Worm (Caenorhabditis elegans) whole organism, L2 larva: ENCODE results near the gene ZK809.8.

Experiments
- mbf-1 ChIP-seq: sonication (generic microtip); optimal IDR thresholded peaks from 2 replicates; lab custom pipeline; 2017; ENCODE audit warnings: missing biosample characterization, missing genetic modification characterization
- nhr-10 ChIP-seq: sonication (generic microtip); optimal IDR thresholded peaks from 2 replicates; lab custom pipeline; 2017; ENCODE audit warnings: missing biosample characterization, missing genetic modification characterization
- unc-62 ChIP-seq: fragments of 150-350 bp; optimal IDR thresholded peaks from 2 replicates; lab custom pipeline; 2014; ENCODE audit warnings: missing biosample characterization, missing genetic modification reagents, missing genetic modification characterization

- TF ChIP-seq mbf-1 (tag; lab: Kevin White, UChicago) (no peak), nhr-10 (tag; lab: Kevin White, UChicago) (no peak), unc-62 (GFP tag; lab: Kevin White, UChicago) (no peak)
Observed at ce11 chrIV:11695634-11696033, 46.8 kb upstream of the ZK809.8 start.
